Worm (Caenorhabditis elegans) whole organism, L2 larva: Measurements from ENCODE around the gene srh-10.
A peak's percentile ranks its signal among the peaks of the same experiment; 100 is the strongest.

Source experiments
- C34F6.9 ChIP-seq: fragments of 150-350 bp; optimal IDR thresholded peaks from 2 replicates; lab custom pipeline; 2014; ENCODE audit warnings: missing biosample characterization, missing genetic modification characterization
- F13H6.1 ChIP-seq: sonication (generic microtip); optimal IDR thresholded peaks from 2 replicates; lab custom pipeline; 2016; ENCODE audit warnings: missing genetic modification characterization, missing compliant biosample characterization
- R02D3.7 ChIP-seq: fragments of 150-350 bp; optimal IDR thresholded peaks from 2 replicates; lab custom pipeline; 2014; ENCODE audit warnings: missing biosample characterization, missing genetic modification characterization
- Y55F3AM.14 ChIP-seq: fragments of 200-800 bp; sonication (Bioruptor generic); optimal IDR thresholded peaks from 2 replicates; lab custom pipeline; 2018; ENCODE audit warnings: mild to moderate bottlenecking, missing genetic modification characterization, missing compliant biosample characterization
- ZK546.5 ChIP-seq: sonication (generic microtip); optimal IDR thresholded peaks from 2 replicates; lab custom pipeline; 2017; ENCODE audit warnings: missing biosample characterization, missing genetic modification characterization
- alr-1 ChIP-seq: fragments of 150-350 bp; optimal IDR thresholded peaks from 2 replicates; lab custom pipeline; 2014; ENCODE audit warnings: missing biosample characterization, missing genetic modification characterization
- aly-2 ChIP-seq: fragments of 150-350 bp; optimal IDR thresholded peaks from 2 replicates; lab custom pipeline; 2014; ENCODE audit warnings: missing biosample characterization, missing genetic modification characterization
- ama-1 ChIP-seq: fragments of 150-350 bp; optimal IDR thresholded peaks from 2 replicates; lab custom pipeline; 2018; ENCODE audit warnings: inconsistent platforms
- blmp-1 ChIP-seq: sonication (generic microtip); optimal IDR thresholded peaks from 2 replicates; lab custom pipeline; 2017; ENCODE audit warnings: missing genetic modification characterization, mild to moderate bottlenecking, missing compliant biosample characterization, antibody characterized with exemption, moderate library complexity; ENCODE audit not compliant: insufficient read depth
- ceh-16 ChIP-seq: fragments of 150-350 bp; optimal IDR thresholded peaks from 2 replicates; lab custom pipeline; 2014; ENCODE audit warnings: missing biosample characterization, missing genetic modification characterization
- ceh-82 ChIP-seq: fragments of 150-350 bp; optimal IDR thresholded peaks from 2 replicates; lab custom pipeline; 2014; ENCODE audit warnings: missing biosample characterization, missing genetic modification characterization
- crh-2 ChIP-seq: sonication (generic microtip); optimal IDR thresholded peaks from 2 replicates; lab custom pipeline; 2017; ENCODE audit warnings: missing biosample characterization, missing genetic modification characterization
- dmd-4 ChIP-seq: sonication (generic microtip); optimal IDR thresholded peaks from 2 replicates; lab custom pipeline; 2017; ENCODE audit warnings: missing biosample characterization, missing genetic modification characterization
- egl-27 ChIP-seq: sonication (generic microtip); optimal IDR thresholded peaks from 3 replicates; lab custom pipeline; 2017; ENCODE audit warnings: missing biosample characterization, missing genetic modification reagents, missing genetic modification characterization
- elt-1 ChIP-seq: fragments of 150-350 bp; optimal IDR thresholded peaks from 2 replicates; lab custom pipeline; 2014; ENCODE audit warnings: missing biosample characterization, missing genetic modification characterization
- elt-3 ChIP-seq: sonication (generic microtip); optimal IDR thresholded peaks from 2 replicates; lab custom pipeline; 2017; ENCODE audit warnings: missing biosample characterization, missing genetic modification characterization
- fos-1 ChIP-seq: fragments of 150-350 bp; optimal IDR thresholded peaks from 2 replicates; lab custom pipeline; 2014; ENCODE audit warnings: missing biosample characterization, missing genetic modification characterization
- gmeb-1 ChIP-seq: fragments of 150-350 bp; optimal IDR thresholded peaks from 2 replicates; lab custom pipeline; 2014; ENCODE audit warnings: missing biosample characterization, missing genetic modification characterization
- lin-11 ChIP-seq: fragments of 150-350 bp; sonication (generic microtip); optimal IDR thresholded peaks from 2 replicates; lab custom pipeline; 2014; ENCODE audit warnings: missing biosample characterization, missing genetic modification characterization, inconsistent platforms, mixed read lengths
- lin-13 ChIP-seq: fragments of 150-350 bp; optimal IDR thresholded peaks from 2 replicates; lab custom pipeline; 2014; ENCODE audit warnings: missing biosample characterization, missing genetic modification reagents, missing genetic modification characterization
- lin-39 ChIP-seq: fragments of 150-350 bp; optimal IDR thresholded peaks from 2 replicates; lab custom pipeline; 2014; ENCODE audit warnings: missing biosample characterization, missing genetic modification reagents, missing genetic modification characterization
- lsy-2 ChIP-seq, 2 experiments: fragments of 150-350 bp in 1 of 2; sonication (generic microtip) in 1 of 2; optimal IDR thresholded peaks; 2 replicates each; lab custom pipeline; 2014 to 2017; ENCODE audit warnings: missing biosample characterization in 2 of 2, missing genetic modification characterization in 2 of 2
- mab-5 ChIP-seq: fragments of 150-350 bp; optimal IDR thresholded peaks from 2 replicates; lab custom pipeline; 2014; ENCODE audit warnings: missing biosample characterization, missing genetic modification characterization
- mbf-1 ChIP-seq: sonication (generic microtip); optimal IDR thresholded peaks from 2 replicates; lab custom pipeline; 2017; ENCODE audit warnings: missing biosample characterization, missing genetic modification characterization
- mdl-1 ChIP-seq, 2 experiments: fragments of 150-350 bp in 1 of 2; sonication (generic microtip) in 1 of 2; optimal IDR thresholded peaks; 2 replicates each; lab custom pipeline; 2017; ENCODE audit warnings: missing biosample characterization in 2 of 2, missing genetic modification characterization in 2 of 2
- nhr-10 ChIP-seq: sonication (generic microtip); optimal IDR thresholded peaks from 2 replicates; lab custom pipeline; 2017; ENCODE audit warnings: missing biosample characterization, missing genetic modification characterization
- nhr-11 ChIP-seq: fragments of 150-350 bp; optimal IDR thresholded peaks from 2 replicates; lab custom pipeline; 2014; ENCODE audit warnings: missing biosample characterization, missing genetic modification characterization
- nhr-12 ChIP-seq: fragments of 150-350 bp; optimal IDR thresholded peaks from 2 replicates; lab custom pipeline; 2014; ENCODE audit warnings: missing biosample characterization, missing genetic modification characterization
- nhr-129 ChIP-seq: fragments of 150-350 bp; optimal IDR thresholded peaks from 2 replicates; lab custom pipeline; 2014; ENCODE audit warnings: missing biosample characterization, missing genetic modification characterization
- nhr-21 ChIP-seq: fragments of 150-350 bp; optimal IDR thresholded peaks from 2 replicates; lab custom pipeline; 2014; ENCODE audit warnings: missing biosample characterization, missing genetic modification characterization
- nhr-23 ChIP-seq: fragments of 150-350 bp; optimal IDR thresholded peaks from 2 replicates; lab custom pipeline; 2014; ENCODE audit warnings: missing biosample characterization, missing genetic modification reagents, missing genetic modification characterization
- nhr-237 ChIP-seq: fragments of 150-350 bp; optimal IDR thresholded peaks from 2 replicates; lab custom pipeline; 2014; ENCODE audit warnings: missing biosample characterization, missing genetic modification characterization
- nhr-25 ChIP-seq: fragments of 150-350 bp; sonication (generic microtip); optimal IDR thresholded peaks from 3 replicates; lab custom pipeline; 2014; ENCODE audit warnings: missing biosample characterization, missing genetic modification characterization
- nhr-6 ChIP-seq: fragments of 150-350 bp; optimal IDR thresholded peaks from 2 replicates; lab custom pipeline; 2014; ENCODE audit warnings: missing biosample characterization, missing genetic modification characterization
- nhr-77 ChIP-seq: fragments of 150-350 bp; optimal IDR thresholded peaks from 2 replicates; lab custom pipeline; 2014; ENCODE audit warnings: missing biosample characterization, missing genetic modification characterization
- peb-1 ChIP-seq: fragments of 150-350 bp; optimal IDR thresholded peaks from 2 replicates; lab custom pipeline; 2014; ENCODE audit warnings: missing biosample characterization, missing genetic modification characterization
- sem-4 ChIP-seq: fragments of 150-350 bp; optimal IDR thresholded peaks from 2 replicates; lab custom pipeline; 2014; ENCODE audit warnings: missing biosample characterization, missing genetic modification reagents, missing genetic modification characterization
- skn-1 ChIP-seq: sonication (generic microtip); optimal IDR thresholded peaks from 2 replicates; lab custom pipeline; 2017; ENCODE audit warnings: missing biosample characterization, missing genetic modification characterization
- sma-3 ChIP-seq: sonication (generic microtip); optimal IDR thresholded peaks from 2 replicates; lab custom pipeline; 2016; ENCODE audit warnings: missing genetic modification reagents, missing genetic modification characterization, missing compliant biosample characterization
- sma-9 ChIP-seq, 2 experiments: fragments of 150-350 bp in 1 of 2; sonication (generic microtip) in 1 of 2; optimal IDR thresholded peaks; 2 replicates each; lab custom pipeline; 2014 to 2016; ENCODE audit warnings: missing genetic modification characterization in 2 of 2, mild to moderate bottlenecking in 1 of 2, missing biosample characterization in 1 of 2, missing compliant biosample characterization in 1 of 2, missing genetic modification reagents in 1 of 2, moderate library complexity in 1 of 2
- snpc-4 ChIP-seq: fragments of 150-350 bp; optimal IDR thresholded peaks from 2 replicates; lab custom pipeline; 2014; ENCODE audit warnings: missing biosample characterization, missing genetic modification characterization
- unc-39 ChIP-seq: fragments of 150-350 bp; optimal IDR thresholded peaks from 2 replicates; lab custom pipeline; 2014; ENCODE audit warnings: missing biosample characterization, missing genetic modification characterization
- unc-55 ChIP-seq: fragments of 150-350 bp; sonication (generic microtip); optimal IDR thresholded peaks from 3 replicates; lab custom pipeline; 2014; ENCODE audit warnings: missing biosample characterization, missing genetic modification reagents, missing genetic modification characterization
- unc-62 ChIP-seq: fragments of 150-350 bp; optimal IDR thresholded peaks from 2 replicates; lab custom pipeline; 2014; ENCODE audit warnings: missing biosample characterization, missing genetic modification reagents, missing genetic modification characterization
- zag-1 ChIP-seq: fragments of 150-350 bp; optimal IDR thresholded peaks from 2 replicates; lab custom pipeline; 2014; ENCODE audit warnings: missing biosample characterization, missing genetic modification characterization
- ztf-1 ChIP-seq: fragments of 200-800 bp; sonication (Bioruptor generic); conservative IDR thresholded peaks from 2 replicates; pipeline ENCODE4 v1.3.6; 2022; ENCODE audit warnings: missing genetic modification characterization, missing compliant biosample characterization
- ztf-11 ChIP-seq: sonication (generic microtip); optimal IDR thresholded peaks from 2 replicates; lab custom pipeline; 2017; ENCODE audit warnings: missing biosample characterization, missing genetic modification characterization
- ztf-4 ChIP-seq: fragments of 150-350 bp; optimal IDR thresholded peaks from 2 replicates; lab custom pipeline; 2014; ENCODE audit warnings: missing biosample characterization, missing genetic modification characterization

srh-10 gene

ce11 chrV:6055289-6055688, 11.7 kb downstream of the srh-10 start, which contains the start of gene srd-20:
TSS of gene srd-20 (plus strand) at chrV:6055589.
- TF ChIP-seq nhr-12 (tag; lab: Kevin White, UChicago) (no peak), fos-1 (tag; lab: Kevin White, UChicago) (no peak), nhr-237 (tag; lab: Kevin White, UChicago) (no peak), snpc-4 (no peak)
- TF ChIP-seq, all 48 proteins: peak for 0

ce11 chrV:6053188-6053687, 13.7 kb downstream of the srh-10 start, which contains the start of gene seip-1:
TSS of gene seip-1 (minus strand) at chrV:6053238.
- TF ChIP-seq dmd-4 (tag; lab: Kevin White, UChicago) (no peak), ztf-4 (tag; lab: Kevin White, UChicago) (peak; percentile 73), nhr-77 (peak; percentile 10), nhr-11 (tag; lab: Kevin White, UChicago) (no peak), nhr-23 (tag; lab: Kevin White, UChicago) (no peak), unc-62 (GFP tag; lab: Kevin White, UChicago) (no peak), lin-13 (GFP tag; lab: Kevin White, UChicago) (peak; percentile 85), Y55F3AM.14 (GFP tag; lab: Kevin White, UChicago) (no peak), ama-1 (lab: Kevin White, UChicago) (no peak), nhr-21 (tag; lab: Kevin White, UChicago) (peak; percentile 22), sma-3 (GFP tag; lab: Kevin White, UChicago) (peak; percentile 74), peb-1 (tag; lab: Kevin White, UChicago) (no peak), ceh-82 (peak; percentile 17), ceh-16 (tag; lab: Kevin White, UChicago) (peak; percentile 32), elt-3 (tag; lab: Kevin White, UChicago) (no peak), mdl-1 (tag; optimal IDR thresholded peaks at IDR 0.05; lab: Kevin White, UChicago) (peak in 1 of 2 experiments; percentile 31), mbf-1 (no peak), nhr-12 (tag; lab: Kevin White, UChicago) (no peak), lin-39 (no peak), lin-11 (tag; lab: Kevin White, UChicago) (peak; percentile 49), lsy-2 (tag; optimal IDR thresholded peaks at IDR 0.05; lab: Kevin White, UChicago) (peak; percentile 43 to 91), snpc-4 (peak; percentile 22), sem-4 (tag; lab: Kevin White, UChicago) (peak; percentile 87), nhr-129 (tag; lab: Kevin White, UChicago) (peak; percentile 89), unc-39 (no peak), egl-27 (peak; percentile 22), C34F6.9 (tag; lab: Kevin White, UChicago) (peak; percentile 97), fos-1 (tag; lab: Kevin White, UChicago) (peak; percentile 97), nhr-25 (peak; percentile 73), gmeb-1 (tag; lab: Kevin White, UChicago) (peak; percentile 68), ZK546.5 (tag; lab: Kevin White, UChicago) (no peak), F13H6.1 (tag; lab: Kevin White, UChicago) (peak; percentile 81), ztf-11 (tag; lab: Kevin White, UChicago) (no peak), zag-1 (tag; lab: Kevin White, UChicago) (peak; percentile 89), alr-1 (tag; lab: Kevin White, UChicago) (no peak), unc-55 (GFP tag; lab: Kevin White, UChicago) (peak; percentile 97), nhr-237 (tag; lab: Kevin White, UChicago) (no peak), blmp-1 (tag; lab: Kevin White, UChicago) (peak; percentile 18), sma-9 (GFP tag; optimal IDR thresholded peaks at IDR 0.05; lab: Kevin White, UChicago) (peak; percentile 90), sma-9 (tag; optimal IDR thresholded peaks at IDR 0.05; lab: Kevin White, UChicago) (no peak), aly-2 (tag; lab: Kevin White, UChicago) (no peak), ztf-1 (GFP tag; lab: Robert Waterston, UW) (no peak), skn-1 (tag; lab: Kevin White, UChicago) (peak; percentile 47), nhr-6 (tag; lab: Kevin White, UChicago) (peak; percentile 59), R02D3.7 (tag; lab: Kevin White, UChicago) (no peak), crh-2 (tag; lab: Kevin White, UChicago) (peak; percentile 89), elt-1 (no peak), nhr-10 (tag; lab: Kevin White, UChicago) (no peak), mab-5 (tag; lab: Kevin White, UChicago) (peak; percentile 91)
- TF ChIP-seq, all 48 proteins: peak for 27
